Worm (Caenorhabditis elegans): ENCODE measurements around the gene Y11D7A.7.
"Not testable (repeated sequence)": the region's sequence is repeated elsewhere in the genome, so short reads cannot be mapped to it uniquely, and the experiment has no call there.

ce11 chrIV:9293825-9294224, 44.5 kb downstream of the Y11D7A.7 start, which contains the start of gene nhr-264:
- TF ChIP-seq ceh-28 (tag; optimal IDR thresholded peaks at IDR 0.05); mdl-1 (tag; optimal IDR thresholded peaks at IDR 0.05); snpc-4 (tag; optimal IDR thresholded peaks at IDR 0.05); fkh-10 (GFP tag; optimal IDR thresholded peaks at IDR 0.05); nhr-11 (tag; optimal IDR thresholded peaks at IDR 0.05); unc-62 (GFP tag; optimal IDR thresholded peaks at IDR 0.05); pha-4 (tag; optimal IDR thresholded peaks at IDR 0.05); eor-1 (tag; optimal IDR thresholded peaks at IDR 0.05); skn-1 (tag; optimal IDR thresholded peaks at IDR 0.05): not testable (repeated sequence)

Measured in whole organism, L3 larva.